Fruit fly (Drosophila melanogaster) whole organism, embryonic: ENCODE results near the gene Tusp.

ENCODE experiments used
- Atf6 ChIP-seq: fragments of 200-800 bp; sonication (Bioruptor generic); IDR thresholded peaks from 2 replicates; pipeline ENCODE4 v1.3.6; 2022; ENCODE audit warnings: missing biosample characterization, missing genetic modification characterization
- CG10147 ChIP-seq: fragments of 200-800 bp; sonication (Bioruptor generic); optimal IDR thresholded peaks from 2 replicates; lab custom pipeline; 2019; ENCODE audit warnings: missing biosample characterization, mild to moderate bottlenecking, missing genetic modification characterization, moderate library complexity
- CG11247 ChIP-seq: fragments of 200-800 bp; sonication (Bioruptor generic); IDR thresholded peaks from 2 replicates; pipeline ENCODE4 v1.3.6; 2022; ENCODE audit warnings: missing biosample characterization, missing genetic modification characterization
- CG11456 ChIP-seq: fragments of 200-800 bp; sonication (Bioruptor generic); IDR thresholded peaks from 3 replicates; pipeline ENCODE4 v1.3.6; 2022; ENCODE audit warnings: missing biosample characterization, missing genetic modification characterization
- CG12071 ChIP-seq: fragments of 200-800 bp; sonication (Bioruptor generic); optimal IDR thresholded peaks from 3 replicates; lab custom pipeline; 2018; ENCODE audit warnings: missing biosample characterization, mild to moderate bottlenecking, missing genetic modification characterization
- CG14014 ChIP-seq: fragments of 200-800 bp; sonication (Bioruptor generic); IDR thresholded peaks from 2 replicates; pipeline ENCODE4 v1.3.6; 2022; ENCODE audit warnings: missing biosample characterization, missing genetic modification characterization
- CG14667 ChIP-seq: fragments of 200-800 bp; sonication (Bioruptor generic); IDR thresholded peaks from 2 replicates; pipeline ENCODE4 v1.3.6; 2022; ENCODE audit warnings: missing biosample characterization, missing genetic modification characterization
- CG15696 ChIP-seq: fragments of 200-800 bp; sonication (Bioruptor generic); optimal IDR thresholded peaks from 2 replicates; lab custom pipeline; 2019; ENCODE audit warnings: missing biosample characterization, mild to moderate bottlenecking, missing genetic modification characterization, moderate library complexity
- CG17802 ChIP-seq: fragments of 200-800 bp; sonication (Bioruptor generic); optimal IDR thresholded peaks from 2 replicates; lab custom pipeline; 2018; ENCODE audit warnings: missing biosample characterization, mild to moderate bottlenecking, missing genetic modification characterization, moderate library complexity
- CG17829 ChIP-seq: fragments of 200-800 bp; optimal IDR thresholded peaks from 2 replicates; lab custom pipeline; 2019; ENCODE audit warnings: missing biosample characterization, mild to moderate bottlenecking, missing genetic modification characterization, moderate library complexity
- CG18599 ChIP-seq: fragments of 200-800 bp; sonication (Bioruptor generic); optimal IDR thresholded peaks from 3 replicates; lab custom pipeline; 2017; ENCODE audit warnings: missing biosample characterization, missing genetic modification characterization, mild to moderate bottlenecking, moderate library complexity, missing genetic modification reagents
- CG18764 ChIP-seq: fragments of 200-800 bp; sonication (Bioruptor generic); optimal IDR thresholded peaks from 3 replicates; lab custom pipeline; 2016; ENCODE audit warnings: missing biosample characterization, missing genetic modification characterization
- CG2120 ChIP-seq: fragments of 200-800 bp; sonication (Bioruptor generic); optimal IDR thresholded peaks from 3 replicates; lab custom pipeline; 2016; ENCODE audit warnings: missing biosample characterization, missing genetic modification characterization
- CG2889 ChIP-seq: fragments of 200-800 bp; sonication (Bioruptor generic); IDR thresholded peaks from 3 replicates; pipeline ENCODE4 v1.3.6; 2022; ENCODE audit warnings: missing biosample characterization, missing genetic modification characterization
- CG32532 ChIP-seq: fragments of 200-800 bp; sonication (Bioruptor generic); IDR thresholded peaks from 2 replicates; pipeline ENCODE4 v1.3.6; 2022; ENCODE audit warnings: missing biosample characterization, missing genetic modification characterization
- CG32767 ChIP-seq: fragments of 200-800 bp; sonication (Bioruptor generic); IDR thresholded peaks from 2 replicates; pipeline ENCODE4 v1.3.6; 2022; ENCODE audit warnings: missing biosample characterization, missing genetic modification characterization
- CG34422 ChIP-seq: fragments of 200-800 bp; sonication (Bioruptor generic); IDR thresholded peaks from 3 replicates; pipeline ENCODE4 v1.3.6; 2022; ENCODE audit warnings: missing biosample characterization, missing genetic modification characterization
- CG4282 ChIP-seq: fragments of 200-800 bp; sonication (Bioruptor generic); optimal IDR thresholded peaks from 2 replicates; lab custom pipeline; 2016; ENCODE audit warnings: missing biosample characterization, missing genetic modification characterization
- CG4617 ChIP-seq: fragments of 200-800 bp; sonication (Bioruptor generic); optimal IDR thresholded peaks from 3 replicates; lab custom pipeline; 2016; ENCODE audit warnings: missing biosample characterization, missing genetic modification characterization, borderline replicate concordance
- CG5245 ChIP-seq: fragments of 200-800 bp; sonication (Bioruptor generic); optimal IDR thresholded peaks from 3 replicates; lab custom pipeline; 2016; ENCODE audit warnings: missing biosample characterization, missing genetic modification characterization
- CG6175 ChIP-seq: fragments of 200-800 bp; sonication (Bioruptor generic); IDR thresholded peaks from 3 replicates; pipeline ENCODE4 v1.3.6; 2022; ENCODE audit warnings: missing biosample characterization, missing genetic modification characterization
- CG6654 ChIP-seq: fragments of 200-800 bp; sonication (Bioruptor generic); optimal IDR thresholded peaks from 2 replicates; lab custom pipeline; 2017; ENCODE audit warnings: missing biosample characterization, mild to moderate bottlenecking, missing genetic modification characterization
- CG7357 ChIP-seq: fragments of 200-800 bp; sonication (Bioruptor generic); IDR thresholded peaks from 3 replicates; pipeline ENCODE4 v1.3.6; 2022; ENCODE audit warnings: missing biosample characterization, missing genetic modification characterization
- CG8388 ChIP-seq: fragments of 200-800 bp; sonication (Bioruptor generic); optimal IDR thresholded peaks from 2 replicates; lab custom pipeline; 2019; ENCODE audit warnings: missing biosample characterization, mild to moderate bottlenecking, missing genetic modification characterization, moderate library complexity
- CG8478 ChIP-seq: fragments of >200 bp; optimal IDR thresholded peaks from 2 replicates; lab custom pipeline; 2018
- CG8765 ChIP-seq: fragments of 200-800 bp; sonication (Bioruptor generic); IDR thresholded peaks from 2 replicates; pipeline ENCODE4 v1.3.6; 2022; ENCODE audit warnings: missing biosample characterization, missing genetic modification characterization
- Deaf1 ChIP-seq: fragments of 200-800 bp; optimal IDR thresholded peaks from 3 replicates; lab custom pipeline; 2019; ENCODE audit warnings: missing biosample characterization, mild to moderate bottlenecking, missing genetic modification characterization, moderate library complexity
- Ets65A ChIP-seq: fragments of 200-800 bp; sonication (Bioruptor generic); peaks from one replicate; lab custom pipeline; 2016; ENCODE audit warnings: missing biosample characterization, missing genetic modification characterization
- Hand ChIP-seq: fragments of 200-800 bp; sonication (Bioruptor generic); optimal IDR thresholded peaks from 2 replicates; lab custom pipeline; 2017; ENCODE audit warnings: mild to moderate bottlenecking, missing biosample characterization, missing genetic modification reagents, missing genetic modification characterization
- Hr78 ChIP-seq, 2 experiments: fragments of 200-800 bp in 1 of 2; fragments of >200 bp in 1 of 2; sonication (Bioruptor generic) in 1 of 2; optimal IDR thresholded peaks; 2 replicates each; lab custom pipeline; 2017 to 2019; ENCODE audit warnings: missing biosample characterization in 2 of 2, missing genetic modification characterization in 2 of 2, mild to moderate bottlenecking in 1 of 2, moderate library complexity in 1 of 2
- Lim3 ChIP-seq: fragments of 200-800 bp; sonication (Bioruptor generic); IDR thresholded peaks from 2 replicates; pipeline ENCODE4 v1.3.6; 2022; ENCODE audit warnings: missing biosample characterization, missing genetic modification characterization
- Max ChIP-seq: fragments of 200-800 bp; sonication (Bioruptor generic); optimal IDR thresholded peaks from 2 replicates; lab custom pipeline; 2016; ENCODE audit warnings: missing biosample characterization, mild to moderate bottlenecking, missing genetic modification characterization
- Ravus ChIP-seq: fragments of 200-800 bp; sonication (Bioruptor generic); IDR thresholded peaks from 2 replicates; pipeline ENCODE4 v1.3.6; 2022; ENCODE audit warnings: missing biosample characterization, missing genetic modification characterization
- Six4 ChIP-seq: fragments of 200-800 bp; sonication (Bioruptor generic); optimal IDR thresholded peaks from 2 replicates; lab custom pipeline; 2016; ENCODE audit warnings: missing biosample characterization, missing genetic modification characterization
- YL-1 ChIP-seq: fragments of 200-800 bp; sonication (Bioruptor generic); optimal IDR thresholded peaks from 3 replicates; lab custom pipeline; 2017; ENCODE audit warnings: missing biosample characterization, mild to moderate bottlenecking, missing genetic modification characterization
- chinmo ChIP-seq: fragments of 200-800 bp; sonication (Bioruptor generic); IDR thresholded peaks from 4 replicates; pipeline ENCODE4 v1.3.6; 2022; ENCODE audit warnings: missing biosample characterization, missing genetic modification characterization; ENCODE audit not compliant: partially characterized antibody
- crol ChIP-seq: fragments of 200-800 bp; sonication (Bioruptor generic); IDR thresholded peaks from 2 replicates; pipeline ENCODE4 v1.3.6; 2022; ENCODE audit warnings: missing biosample characterization, missing genetic modification characterization
- fd96Cb ChIP-seq: fragments of 200-800 bp; sonication (Bioruptor generic); optimal IDR thresholded peaks from 2 replicates; lab custom pipeline; 2018; ENCODE audit warnings: missing biosample characterization, mild to moderate bottlenecking, missing genetic modification characterization, moderate library complexity
- hb ChIP-seq: fragments of 200-800 bp; sonication (Bioruptor generic); IDR thresholded peaks from 3 replicates; pipeline ENCODE4 v1.3.6; 2022; ENCODE audit warnings: missing biosample characterization, missing genetic modification characterization; ENCODE audit not compliant: partially characterized antibody
- lilli ChIP-seq: fragments of 200-800 bp; sonication (Bioruptor generic); optimal IDR thresholded peaks from 3 replicates; lab custom pipeline; 2016; ENCODE audit warnings: missing biosample characterization, missing genetic modification characterization
- org-1 ChIP-seq: fragments of 200-800 bp; sonication (Bioruptor generic); optimal IDR thresholded peaks from 2 replicates; lab custom pipeline; 2017; ENCODE audit warnings: missing biosample characterization, missing genetic modification characterization
- psq ChIP-seq: fragments of 200-800 bp; sonication (Bioruptor generic); optimal IDR thresholded peaks from 2 replicates; lab custom pipeline; 2017; ENCODE audit warnings: missing biosample characterization, missing genetic modification characterization
- row ChIP-seq: fragments of 200-800 bp; sonication (Bioruptor generic); IDR thresholded peaks from 3 replicates; pipeline ENCODE4 v1.3.6; 2022; ENCODE audit warnings: missing biosample characterization, missing genetic modification characterization
- scrt ChIP-seq: fragments of 200-800 bp; sonication (Bioruptor generic); optimal IDR thresholded peaks from 2 replicates; lab custom pipeline; 2018; ENCODE audit warnings: missing biosample characterization, mild to moderate bottlenecking, missing genetic modification characterization, moderate library complexity
- so ChIP-seq: fragments of 200-800 bp; sonication (Bioruptor generic); IDR thresholded peaks from 3 replicates; pipeline ENCODE4 v1.3.6; 2022; ENCODE audit warnings: missing biosample characterization, missing genetic modification characterization
- stwl ChIP-seq: fragments of 200-800 bp; sonication (Bioruptor generic); optimal IDR thresholded peaks from 3 replicates; lab custom pipeline; 2018; ENCODE audit warnings: missing biosample characterization, mild to moderate bottlenecking, missing genetic modification characterization, moderate library complexity
- twi ChIP-seq: fragments of 200-800 bp; optimal IDR thresholded peaks from 2 replicates; lab custom pipeline; 2019; ENCODE audit warnings: missing biosample characterization, mild to moderate bottlenecking, missing genetic modification characterization, moderate library complexity
- vnd ChIP-seq: fragments of 200-800 bp; sonication (Bioruptor generic); IDR thresholded peaks from 3 replicates; pipeline ENCODE4 v1.3.6; 2022; ENCODE audit warnings: missing biosample characterization, missing genetic modification characterization; ENCODE audit not compliant: partially characterized antibody
- wdn ChIP-seq: fragments of 200-800 bp; sonication (Bioruptor generic); IDR thresholded peaks from 2 replicates; pipeline ENCODE4 v1.3.6; 2022; ENCODE audit warnings: missing biosample characterization, missing genetic modification characterization
- zfh2 ChIP-seq: fragments of 200-800 bp; sonication (Bioruptor generic); optimal IDR thresholded peaks from 2 replicates; lab custom pipeline; 2016; ENCODE audit warnings: missing biosample characterization, missing genetic modification characterization

Tusp gene

DNA sequence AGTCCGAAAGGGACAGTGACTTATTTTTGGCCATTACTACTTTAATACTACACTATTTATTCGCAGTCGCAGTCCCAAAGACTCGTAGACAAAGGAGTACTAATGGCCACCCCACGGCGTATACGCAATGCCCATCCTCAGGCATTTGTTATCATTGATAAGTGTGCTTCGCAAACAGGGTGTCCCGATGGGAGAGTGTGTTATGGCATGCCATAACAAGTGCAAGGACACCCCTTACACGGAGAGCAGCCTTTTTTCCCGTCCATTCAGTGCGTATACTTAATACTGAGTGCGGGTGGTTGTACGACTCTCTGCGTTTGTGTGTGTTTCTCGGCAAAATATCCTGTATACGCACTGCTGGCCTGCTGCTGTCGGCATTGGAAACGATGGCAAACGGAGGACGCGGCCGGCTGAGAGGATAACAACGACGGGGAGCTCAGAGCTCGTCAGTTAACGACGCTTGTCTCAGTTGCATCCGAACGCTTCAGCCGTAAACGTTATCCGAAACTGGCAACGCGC is 54.4 kb downstream of the Tusp start, which contains the start of gene unc80 (continued):
- no peak for TF ChIP-seq CG18764 (GFP tag; lab: Kevin White, UChicago)
- no peak for TF ChIP-seq CG6175 (GFP tag; lab: Robert Waterston, UW)
- TF ChIP-seq CG12071 (GFP tag; lab: Kevin White, UChicago): peak; percentile 16
- no peak for TF ChIP-seq Hr78 (GFP tag; optimal IDR thresholded peaks at IDR 0.05; lab: Kevin White, UChicago)
- TF ChIP-seq CG14667 (GFP tag; lab: Robert Waterston, UW): no peak
- TF ChIP-seq CG2120 (GFP tag; lab: Kevin White, UChicago): peak; percentile 59
- no peak for TF ChIP-seq so (GFP tag; lab: Robert Waterston, UW)
- peak; percentile 84 for TF ChIP-seq Deaf1 (tag; lab: Kevin White, UChicago)
- TF ChIP-seq CG11247 (GFP tag; lab: Robert Waterston, UW): 0 out of 2 replicates have a peak, but pooled peaks have one; percentile 24
- TF ChIP-seq CG14014 (GFP tag; lab: Robert Waterston, UW): no peak
- TF ChIP-seq zfh2 (GFP tag; lab: Kevin White, UChicago): no peak
- 0 out of 2 replicates have a peak, but pooled peaks have one; percentile 50 for TF ChIP-seq wdn (GFP tag; lab: Robert Waterston, UW)
- TF ChIP-seq YL-1 (GFP tag; lab: Kevin White, UChicago): no peak
- peak; percentile 1 for TF ChIP-seq org-1 (GFP tag; lab: Kevin White, UChicago)
- peak; percentile 51; the same call in 1 of the 2 replicates for TF ChIP-seq CG32532 (GFP tag; lab: Robert Waterston, UW)
- 0 out of 2 replicates have a peak, but pooled peaks have one; percentile 21 for TF ChIP-seq Atf6 (GFP tag; lab: Robert Waterston, UW)

dm6 chr3R:27662857-27663256 is 55.2 kb downstream of the Tusp start:
- peak; percentile 100 for TF ChIP-seq scrt (GFP tag; lab: Kevin White, UChicago)
- 0 out of 3 replicates have a peak, but pooled peaks have one; percentile 17 for TF ChIP-seq CG11456 (GFP tag; lab: Robert Waterston, UW)
- TF ChIP-seq CG4617: no peak
- TF ChIP-seq Max: no peak
- TF ChIP-seq CG34422 (GFP tag; lab: Robert Waterston, UW): peak; percentile 80; the same call in 2 of the 3 replicates
- no peak for TF ChIP-seq CG8765 (GFP tag; lab: Robert Waterston, UW)
- TF ChIP-seq CG6654 (GFP tag; lab: Kevin White, UChicago): no peak
- no peak for TF ChIP-seq CG17802 (tag; lab: Kevin White, UChicago)
- no peak for TF ChIP-seq CG10147 (GFP tag; lab: Kevin White, UChicago)
- TF ChIP-seq CG5245 (GFP tag; lab: Kevin White, UChicago): no peak
- TF ChIP-seq psq (GFP tag; lab: Kevin White, UChicago): no peak
- TF ChIP-seq Ets65A (GFP tag; lab: Kevin White, UChicago): no peak
- TF ChIP-seq CG8388: no peak
- no peak for TF ChIP-seq fd96Cb (tag; lab: Kevin White, UChicago)
- TF ChIP-seq Six4 (GFP tag; lab: Kevin White, UChicago): no peak
- TF ChIP-seq lilli (GFP tag; lab: Kevin White, UChicago): no peak
- TF ChIP-seq CG8478 (lab: Kevin White, UChicago): peak; percentile 7
- TF ChIP-seq crol: 0 out of 2 replicates have a peak, but pooled peaks have one; percentile 16
- no peak for TF ChIP-seq stwl (tag; lab: Kevin White, UChicago)
- no peak for TF ChIP-seq CG4282 (GFP tag; lab: Kevin White, UChicago)
- no peak for TF ChIP-seq Hand (GFP tag; lab: Kevin White, UChicago)
- TF ChIP-seq CG2889: no peak
- no peak for TF ChIP-seq CG15696
- no peak for TF ChIP-seq row
- TF ChIP-seq CG18599: peak; percentile 1
- TF ChIP-seq CG7357 (GFP tag; lab: Robert Waterston, UW): no peak
- TF ChIP-seq CG17829 (tag; lab: Kevin White, UChicago): no peak
- TF ChIP-seq Lim3 (GFP tag; lab: Robert Waterston, UW): no peak
- no peak for TF ChIP-seq vnd (GFP tag; lab: Robert Waterston, UW)
- no peak for TF ChIP-seq hb (GFP tag; lab: Robert Waterston, UW)
- no peak for TF ChIP-seq twi
- TF ChIP-seq chinmo (GFP tag; lab: Robert Waterston, UW): 0 out of 4 replicates have a peak, but pooled peaks have one; percentile 30
- TF ChIP-seq Ravus (GFP tag; lab: Robert Waterston, UW): no peak
- TF ChIP-seq CG32767 (GFP tag; lab: Robert Waterston, UW): peak; percentile 27; the same call in 1 of the 2 replicates
